Fruit fly (Drosophila melanogaster): ENCODE measurements around the gene Phb1.

DNA sequence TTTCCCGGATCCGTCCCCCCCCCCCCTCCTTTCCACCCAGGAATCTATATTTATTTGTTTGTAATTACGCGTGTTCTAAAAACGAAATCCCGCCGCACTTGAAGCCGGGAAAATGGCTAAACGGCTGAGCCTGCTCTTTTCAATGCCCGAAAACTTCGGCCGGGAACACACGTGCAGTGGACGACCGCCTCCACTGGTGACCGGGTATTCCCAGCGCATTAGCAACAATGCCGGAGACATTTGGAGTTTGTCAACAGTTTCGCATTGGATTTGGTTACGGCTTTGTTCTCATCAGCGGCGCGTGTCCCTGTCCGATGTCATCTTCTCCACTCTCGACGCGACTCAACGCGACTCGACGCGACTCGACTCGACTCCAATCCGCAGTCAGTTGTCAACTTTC lies 19.3 kb downstream of the Phb1 start:
- TF ChIP-seq CG8478 (optimal IDR thresholded peaks at IDR 0.05) (no peak), CTCF (optimal IDR thresholded peaks at IDR 0.05) (no peak)
